Fruit fly (Drosophila melanogaster) whole organism, embryonic: ENCODE results near the gene CG34135.

Experiments
- Awh ChIP-seq: fragments of 200-800 bp; sonication (Bioruptor generic); IDR thresholded peaks from 2 replicates; pipeline ENCODE4, ENCODE4 v1.3.6; 2022; ENCODE audit warnings: missing biosample characterization, missing genetic modification characterization
- CG10366 ChIP-seq: fragments of 200-800 bp; sonication (Bioruptor generic); IDR thresholded peaks from 2 replicates; pipeline ENCODE4 v1.3.6; 2022; ENCODE audit warnings: missing biosample characterization, missing genetic modification characterization
- CG10959 ChIP-seq: fragments of 200-800 bp; sonication (Bioruptor generic); IDR thresholded peaks from 2 replicates; pipeline ENCODE4 v1.3.6; 2022; ENCODE audit warnings: missing biosample characterization, missing genetic modification characterization
- CG11504 ChIP-seq: fragments of 200-800 bp; sonication (Bioruptor generic); optimal IDR thresholded peaks from 3 replicates; lab custom pipeline; 2019; ENCODE audit warnings: missing biosample characterization, mild to moderate bottlenecking, missing genetic modification characterization, moderate library complexity
- CG12155 ChIP-seq: fragments of 200-800 bp; sonication (Bioruptor generic); optimal IDR thresholded peaks from 3 replicates; lab custom pipeline; 2016; ENCODE audit warnings: missing biosample characterization, missing genetic modification characterization
- CG13775 ChIP-seq: fragments of 200-800 bp; sonication (Bioruptor generic); optimal IDR thresholded peaks from 3 replicates; lab custom pipeline; 2017; ENCODE audit warnings: missing biosample characterization, mild to moderate bottlenecking, missing genetic modification characterization
- CG15269 ChIP-seq: fragments of 200-800 bp; sonication (Bioruptor generic); optimal IDR thresholded peaks from 2 replicates; lab custom pipeline; 2018; ENCODE audit warnings: missing biosample characterization, mild to moderate bottlenecking, missing genetic modification characterization, moderate library complexity
- CG17328 ChIP-seq: fragments of 200-800 bp; sonication (Bioruptor generic); IDR thresholded peaks from 2 replicates; pipeline ENCODE4 v1.3.6; 2022; ENCODE audit warnings: missing biosample characterization, missing genetic modification characterization
- CG17359 ChIP-seq: fragments of 200-800 bp; sonication (Bioruptor generic); optimal IDR thresholded peaks from 3 replicates; lab custom pipeline; 2018; ENCODE audit warnings: missing biosample characterization, mild to moderate bottlenecking, missing genetic modification characterization, moderate library complexity
- CG17568 ChIP-seq: fragments of 200-800 bp; sonication (Bioruptor generic); optimal IDR thresholded peaks from 2 replicates; lab custom pipeline; 2018; ENCODE audit warnings: missing biosample characterization, mild to moderate bottlenecking, missing genetic modification characterization, moderate library complexity
- CG17612 ChIP-seq: fragments of 200-800 bp; sonication (Bioruptor generic); IDR thresholded peaks from 2 replicates; pipeline ENCODE4 v1.3.6; 2022; ENCODE audit warnings: missing biosample characterization, missing genetic modification characterization
- CG18599 ChIP-seq: fragments of 200-800 bp; sonication (Bioruptor generic); optimal IDR thresholded peaks from 3 replicates; lab custom pipeline; 2017; ENCODE audit warnings: missing biosample characterization, missing genetic modification characterization, mild to moderate bottlenecking, moderate library complexity, missing genetic modification reagents
- CG2202 ChIP-seq: fragments of 200-800 bp; sonication (Bioruptor generic); optimal IDR thresholded peaks from 2 replicates; lab custom pipeline; 2018; ENCODE audit warnings: missing biosample characterization, mild to moderate bottlenecking, missing genetic modification characterization
- CG2678 ChIP-seq: fragments of 200-800 bp; sonication (Bioruptor generic); optimal IDR thresholded peaks from 3 replicates; lab custom pipeline; 2019; ENCODE audit warnings: missing biosample characterization, mild to moderate bottlenecking, missing genetic modification characterization, moderate library complexity
- CG2889 ChIP-seq: fragments of 200-800 bp; sonication (Bioruptor generic); IDR thresholded peaks from 3 replicates; pipeline ENCODE4 v1.3.6; 2022; ENCODE audit warnings: missing biosample characterization, missing genetic modification characterization
- CG3281 ChIP-seq: fragments of 200-800 bp; sonication (Bioruptor generic); optimal IDR thresholded peaks from 3 replicates; lab custom pipeline; 2017; ENCODE audit warnings: missing biosample characterization, mild to moderate bottlenecking, missing genetic modification characterization
- CG4360 ChIP-seq: fragments of 200-800 bp; sonication (Bioruptor generic); IDR thresholded peaks from 2 replicates; pipeline ENCODE4 v1.3.6; 2022; ENCODE audit warnings: missing biosample characterization, missing genetic modification characterization
- CG7372 ChIP-seq: fragments of 200-800 bp; sonication (Bioruptor generic); IDR thresholded peaks from 2 replicates; pipeline ENCODE4 v1.3.6; 2022; ENCODE audit warnings: missing biosample characterization, missing genetic modification characterization
- CG7928 ChIP-seq: fragments of 200-800 bp; sonication (Bioruptor generic); optimal IDR thresholded peaks from 2 replicates; lab custom pipeline; 2017; ENCODE audit warnings: missing biosample characterization, mild to moderate bottlenecking, missing genetic modification characterization
- CG8089 ChIP-seq: fragments of 200-800 bp; sonication (Bioruptor generic); optimal IDR thresholded peaks from 3 replicates; lab custom pipeline; 2016; ENCODE audit warnings: missing biosample characterization, missing genetic modification characterization
- Dll ChIP-seq: fragments of 200-800 bp; sonication (Bioruptor generic); IDR thresholded peaks from 4 replicates; pipeline ENCODE4 v1.3.6; 2022; ENCODE audit warnings: missing biosample characterization, missing genetic modification characterization; ENCODE audit not compliant: partially characterized antibody
- E2f2 ChIP-seq: fragments of 200-800 bp; sonication (Bioruptor generic); IDR thresholded peaks from 2 replicates; pipeline ENCODE4 v1.3.6; 2022; ENCODE audit warnings: missing biosample characterization, missing genetic modification characterization
- Hr51 ChIP-seq, 2 experiments: fragments of 200-800 bp; sonication (Bioruptor generic); optimal IDR thresholded peaks; 2 replicates in 1 of 2; 3 replicates in 1 of 2; lab custom pipeline; 2016 to 2018; ENCODE audit warnings: missing biosample characterization in 2 of 2, missing genetic modification characterization in 2 of 2, mild to moderate bottlenecking in 1 of 2, moderate library complexity in 1 of 2
- Hr78 ChIP-seq, 2 experiments: fragments of 200-800 bp in 1 of 2; fragments of >200 bp in 1 of 2; sonication (Bioruptor generic) in 1 of 2; optimal IDR thresholded peaks; 2 replicates each; lab custom pipeline; 2017 to 2019; ENCODE audit warnings: missing biosample characterization in 2 of 2, missing genetic modification characterization in 2 of 2, mild to moderate bottlenecking in 1 of 2, moderate library complexity in 1 of 2
- MESR4 ChIP-seq: fragments of 200-800 bp; sonication (Bioruptor generic); optimal IDR thresholded peaks from 2 replicates; lab custom pipeline; 2018; ENCODE audit warnings: missing biosample characterization, mild to moderate bottlenecking, missing genetic modification characterization, moderate library complexity
- Neu2 ChIP-seq: fragments of 200-800 bp; sonication (Bioruptor generic); optimal IDR thresholded peaks from 3 replicates; lab custom pipeline; 2016; ENCODE audit warnings: missing biosample characterization, missing genetic modification characterization, borderline replicate concordance
- Oaz ChIP-seq: fragments of 200-800 bp; sonication (Bioruptor generic); IDR thresholded peaks from 2 replicates; pipeline ENCODE4 v1.3.6; 2022; ENCODE audit warnings: missing biosample characterization, missing genetic modification characterization
- Oli ChIP-seq: fragments of 200-800 bp; sonication (Bioruptor generic); optimal IDR thresholded peaks from 2 replicates; lab custom pipeline; 2018; ENCODE audit warnings: missing biosample characterization, mild to moderate bottlenecking, missing genetic modification characterization, moderate library complexity
- Rx ChIP-seq: fragments of 200-800 bp; sonication (Bioruptor generic); IDR thresholded peaks from 2 replicates; pipeline ENCODE4 v1.3.6; 2022; ENCODE audit warnings: missing biosample characterization, missing genetic modification characterization
- ash1 ChIP-seq: fragments of 200-800 bp; sonication (Bioruptor generic); optimal IDR thresholded peaks from 2 replicates; lab custom pipeline; 2018; ENCODE audit warnings: missing biosample characterization, mild to moderate bottlenecking, missing genetic modification characterization
- az2 ChIP-seq: fragments of 200-800 bp; sonication (Bioruptor generic); optimal IDR thresholded peaks from 3 replicates; lab custom pipeline; 2016; ENCODE audit warnings: missing biosample characterization, missing genetic modification characterization
- btn ChIP-seq: fragments of 200-800 bp; sonication (Bioruptor generic); optimal IDR thresholded peaks from 2 replicates; lab custom pipeline; 2016; ENCODE audit warnings: missing biosample characterization, missing genetic modification characterization
- chn ChIP-seq: fragments of 200-800 bp; sonication (Bioruptor generic); optimal IDR thresholded peaks from 2 replicates; lab custom pipeline; 2016; ENCODE audit warnings: missing biosample characterization, missing genetic modification characterization
- ems ChIP-seq: fragments of 200-800 bp; sonication (Bioruptor generic); optimal IDR thresholded peaks from 3 replicates; lab custom pipeline; 2016; ENCODE audit warnings: missing biosample characterization, missing genetic modification characterization
- en ChIP-seq: fragments of 200-800 bp; sonication (Bioruptor generic); optimal IDR thresholded peaks from 2 replicates; lab custom pipeline; 2016; ENCODE audit warnings: missing biosample characterization, missing genetic modification characterization
- exex ChIP-seq: fragments of 200-800 bp; sonication (Bioruptor generic); optimal IDR thresholded peaks from 4 replicates; lab custom pipeline; 2018; ENCODE audit warnings: missing biosample characterization, mild to moderate bottlenecking, missing genetic modification characterization, moderate library complexity
- lola ChIP-seq, 3 experiments: fragments of >200 bp in 2 of 3; fragments of 200-800 bp in 1 of 3; sonication (Bioruptor generic) in 1 of 3; optimal IDR thresholded peaks; 2 replicates each; lab custom pipeline; 2017 to 2019; ENCODE audit warnings: missing biosample characterization in 3 of 3, missing genetic modification characterization in 3 of 3, mild to moderate bottlenecking in 1 of 3, moderate library complexity in 1 of 3
- lov ChIP-seq, 2 experiments: fragments of 200-800 bp in 1 of 2; fragments of >200 bp in 1 of 2; sonication (Bioruptor generic) in 1 of 2; IDR thresholded peaks in 1 of 2; optimal IDR thresholded peaks in 1 of 2; 2 replicates in 1 of 2; 3 replicates in 1 of 2; pipeline versions ENCODE4 v1.3.6 to Lab custom; 2017 to 2022; ENCODE audit warnings: missing biosample characterization in 1 of 2, missing genetic modification characterization in 1 of 2
- nerfin-1 ChIP-seq: fragments of 200-800 bp; sonication (Bioruptor generic); optimal IDR thresholded peaks from 3 replicates; lab custom pipeline; 2019; ENCODE audit warnings: missing biosample characterization, mild to moderate bottlenecking, missing genetic modification characterization, moderate library complexity
- peb ChIP-seq: fragments of 200-800 bp; sonication (Bioruptor generic); IDR thresholded peaks from 2 replicates; pipeline ENCODE4 v1.3.6; 2022; ENCODE audit warnings: missing biosample characterization, missing genetic modification characterization
- pzg ChIP-seq: fragments of 200-800 bp; sonication (Bioruptor generic); optimal IDR thresholded peaks from 3 replicates; lab custom pipeline; 2018; ENCODE audit warnings: missing biosample characterization, mild to moderate bottlenecking, missing genetic modification characterization, moderate library complexity
- salm ChIP-seq: fragments of 200-800 bp; sonication (Bioruptor generic); optimal IDR thresholded peaks from 2 replicates; lab custom pipeline; 2018; ENCODE audit warnings: missing biosample characterization, mild to moderate bottlenecking, missing genetic modification characterization
- scrt ChIP-seq: fragments of 200-800 bp; sonication (Bioruptor generic); optimal IDR thresholded peaks from 2 replicates; lab custom pipeline; 2018; ENCODE audit warnings: missing biosample characterization, mild to moderate bottlenecking, missing genetic modification characterization, moderate library complexity
- seq ChIP-seq: fragments of 200-800 bp; sonication (Bioruptor generic); IDR thresholded peaks from 2 replicates; pipeline ENCODE4 v1.3.6; 2022; ENCODE audit warnings: missing biosample characterization, missing genetic modification characterization
- slbo ChIP-seq: fragments of 200-800 bp; sonication (Bioruptor generic); IDR thresholded peaks from 2 replicates; pipeline ENCODE4 v1.3.6; 2022; ENCODE audit warnings: missing biosample characterization, missing genetic modification characterization
- sqz ChIP-seq: fragments of 200-800 bp; sonication (Bioruptor generic); optimal IDR thresholded peaks from 3 replicates; lab custom pipeline; 2018; ENCODE audit warnings: missing biosample characterization, mild to moderate bottlenecking, missing genetic modification characterization
- tap ChIP-seq: fragments of 200-800 bp; optimal IDR thresholded peaks from 3 replicates; lab custom pipeline; 2019; ENCODE audit warnings: missing biosample characterization, mild to moderate bottlenecking, missing genetic modification characterization, moderate library complexity
- tgo ChIP-seq: fragments of 200-800 bp; sonication (Bioruptor generic); IDR thresholded peaks from 3 replicates; pipeline ENCODE4 v1.3.6; 2022; ENCODE audit warnings: missing biosample characterization, missing genetic modification characterization

CG34135 gene

dm6 chr3R:8747134-8747870 is 20.7 kb downstream of the CG34135 start, which contains the start of the genes CG9801 and Nasp (continued):
- TF ChIP-seq chn (GFP tag; lab: Kevin White, UChicago), result peak; percentile 45
- TF ChIP-seq CG10959 (GFP tag; lab: Robert Waterston, UW), result no peak
- no peak for TF ChIP-seq en (GFP tag; lab: Kevin White, UChicago)
- TF ChIP-seq CG4360, result no peak
- 0 out of 2 replicates have a peak, but pooled peaks have one; percentile 31 for TF ChIP-seq CG17328
- no peak for TF ChIP-seq CG2889
- no peak for TF ChIP-seq nerfin-1
- TF ChIP-seq sqz (GFP tag; lab: Kevin White, UChicago), result no peak
- TF ChIP-seq ems (GFP tag; lab: Kevin White, UChicago), result peak; percentile 13
- TF ChIP-seq Oli (tag; lab: Kevin White, UChicago), result no peak
- no peak for TF ChIP-seq tgo (GFP tag; lab: Robert Waterston, UW)
- TF ChIP-seq salm (tag; lab: Kevin White, UChicago), result no peak
- TF ChIP-seq pzg (GFP tag; lab: Kevin White, UChicago), result peak; percentile 97
- TF ChIP-seq az2 (GFP tag; lab: Kevin White, UChicago), result no peak
- TF ChIP-seq CG13775, result peak; percentile 31
- peak; percentile 66 for TF ChIP-seq CG11504 (tag; lab: Kevin White, UChicago)
- no peak for TF ChIP-seq Oaz
- no peak for TF ChIP-seq CG8089 (GFP tag; lab: Kevin White, UChicago)
- peak; percentile 11 for TF ChIP-seq CG3281
- no peak for TF ChIP-seq CG17568
- no peak for TF ChIP-seq CG2202 (tag; lab: Kevin White, UChicago)
- TF ChIP-seq CG7928 (GFP tag; lab: Kevin White, UChicago), result peak; percentile 22
- TF ChIP-seq lola (GFP tag; optimal IDR thresholded peaks at IDR 0.05; lab: Kevin White, UChicago), result peak in 1 of 3 experiments; percentile 1
- no peak for TF ChIP-seq lov (optimal IDR thresholded peaks at IDR 0.05; lab: Kevin White, UChicago)
- TF ChIP-seq lov (GFP tag; IDR thresholded peaks at IDR 0.05; lab: Robert Waterston, UW), result no peak
- no peak for TF ChIP-seq Awh
- TF ChIP-seq CG12155, result peak; percentile 20
- TF ChIP-seq CG15269 (tag; lab: Kevin White, UChicago), result peak; percentile 25
- TF ChIP-seq CG18599 (GFP tag; lab: Kevin White, UChicago), result peak; percentile 13
- peak; percentile 30 for TF ChIP-seq CG2678 (tag; lab: Kevin White, UChicago)
- peak; percentile 50 for TF ChIP-seq MESR4 (GFP tag; lab: Kevin White, UChicago)
- TF ChIP-seq Hr51 (GFP tag; optimal IDR thresholded peaks at IDR 0.05; lab: Kevin White, UChicago), result peak in 1 of 2 experiments; percentile 18
- no peak for TF ChIP-seq tap
- TF ChIP-seq slbo, result peak; percentile 31; the same call in 1 of the 2 replicates
- no peak for TF ChIP-seq CG17612 (GFP tag; lab: Robert Waterston, UW)
- no peak for TF ChIP-seq seq (GFP tag; lab: Robert Waterston, UW)
- no peak for TF ChIP-seq ash1 (GFP tag; lab: Kevin White, UChicago)
- no peak for TF ChIP-seq Neu2 (GFP tag; lab: Kevin White, UChicago)
- TF ChIP-seq Dll (GFP tag; lab: Robert Waterston, UW), result peak; percentile 76; the same call in 3 of the 4 replicates
- TF ChIP-seq peb (GFP tag; lab: Robert Waterston, UW), result 0 out of 2 replicates have a peak, but pooled peaks have one; percentile 30
- TF ChIP-seq CG7372 (GFP tag; lab: Robert Waterston, UW), result no peak
- TF ChIP-seq exex (tag; lab: Kevin White, UChicago), result no peak
- peak; percentile 18 for TF ChIP-seq CG17359 (tag; lab: Kevin White, UChicago)
- TF ChIP-seq E2f2 (GFP tag; lab: Robert Waterston, UW), result peak; percentile 88
- TF ChIP-seq scrt, result no peak
- TF ChIP-seq btn (GFP tag; lab: Kevin White, UChicago), result no peak
- TF ChIP-seq CG10366 (GFP tag; lab: Robert Waterston, UW), result peak; percentile 9; the same call in 1 of the 2 replicates
- no peak for TF ChIP-seq Hr78 (GFP tag; optimal IDR thresholded peaks at IDR 0.05; lab: Kevin White, UChicago)
- no peak for TF ChIP-seq Rx (GFP tag; lab: Robert Waterston, UW)
